Fruit fly (Drosophila melanogaster) Kc167 (cell line): ENCODE measurements around the gene CG32855.

Source experiments
- Myc ChIP-seq: fragments of >200 bp; optimal IDR thresholded peaks from 2 replicates; lab custom pipeline; 2017; ENCODE audit warnings: missing external identifiers
- Sin3A ChIP-seq: fragments of >200 bp; optimal IDR thresholded peaks from 2 replicates; lab custom pipeline; 2018; ENCODE audit warnings: missing external identifiers
- insv ChIP-seq: fragments of >200 bp; optimal IDR thresholded peaks from 3 replicates; lab custom pipeline; 2018; ENCODE audit warnings: missing external identifiers
- psq ChIP-seq: fragments of >200 bp; optimal IDR thresholded peaks from 2 replicates; lab custom pipeline; 2017; ENCODE audit warnings: missing external identifiers
- ttk ChIP-seq: sonication (Bioruptor generic); optimal IDR thresholded peaks from 2 replicates; lab custom pipeline; 2017; ENCODE audit warnings: missing external identifiers

DNA sequence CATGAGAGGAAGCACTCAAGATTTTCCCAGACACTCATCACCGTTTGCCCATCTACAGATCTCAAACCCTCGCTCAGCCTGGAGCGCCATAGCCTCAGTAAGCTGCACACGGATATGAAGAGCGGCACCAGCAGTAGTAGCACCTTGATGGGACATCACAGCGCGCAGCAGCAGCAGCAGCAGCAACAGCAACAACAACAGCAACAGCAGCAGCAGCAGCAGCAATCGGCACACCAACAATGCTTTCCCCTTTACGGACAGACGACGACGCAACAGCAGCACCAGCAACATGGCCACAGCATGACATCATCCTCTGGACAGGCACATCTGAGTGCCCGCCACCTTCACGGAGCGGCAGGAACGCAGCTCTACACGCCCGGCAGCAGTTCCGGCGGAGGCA lies 41.2 kb downstream of the CG32855 start:
- TF ChIP-seq psq (lab: Kevin White, UChicago) (no peak), Sin3A (lab: Kevin White, UChicago) (no peak), Myc (lab: Kevin White, UChicago) (no peak), insv (lab: Kevin White, UChicago) (no peak), ttk (no peak)
